Worm (Caenorhabditis elegans) whole organism, L2 larva: Measurements from ENCODE around the gene Y37E11AM.2.

Experiments used
- F13H6.1 ChIP-seq: sonication (generic microtip); optimal IDR thresholded peaks from 2 replicates; lab custom pipeline; 2016; ENCODE audit warnings: missing genetic modification characterization, missing compliant biosample characterization
- Y55F3AM.14 ChIP-seq: fragments of 200-800 bp; sonication (Bioruptor generic); optimal IDR thresholded peaks from 2 replicates; lab custom pipeline; 2018; ENCODE audit warnings: mild to moderate bottlenecking, missing genetic modification characterization, missing compliant biosample characterization
- ZK546.5 ChIP-seq: sonication (generic microtip); optimal IDR thresholded peaks from 2 replicates; lab custom pipeline; 2017; ENCODE audit warnings: missing biosample characterization, missing genetic modification characterization
- alr-1 ChIP-seq: fragments of 150-350 bp; optimal IDR thresholded peaks from 2 replicates; lab custom pipeline; 2014; ENCODE audit warnings: missing biosample characterization, missing genetic modification characterization
- aly-2 ChIP-seq: fragments of 150-350 bp; optimal IDR thresholded peaks from 2 replicates; lab custom pipeline; 2014; ENCODE audit warnings: missing biosample characterization, missing genetic modification characterization
- blmp-1 ChIP-seq: sonication (generic microtip); optimal IDR thresholded peaks from 2 replicates; lab custom pipeline; 2017; ENCODE audit warnings: missing genetic modification characterization, mild to moderate bottlenecking, missing compliant biosample characterization, antibody characterized with exemption, moderate library complexity; ENCODE audit not compliant: insufficient read depth
- ceh-16 ChIP-seq: fragments of 150-350 bp; optimal IDR thresholded peaks from 2 replicates; lab custom pipeline; 2014; ENCODE audit warnings: missing biosample characterization, missing genetic modification characterization
- ceh-82 ChIP-seq: fragments of 150-350 bp; optimal IDR thresholded peaks from 2 replicates; lab custom pipeline; 2014; ENCODE audit warnings: missing biosample characterization, missing genetic modification characterization
- dmd-4 ChIP-seq: sonication (generic microtip); optimal IDR thresholded peaks from 2 replicates; lab custom pipeline; 2017; ENCODE audit warnings: missing biosample characterization, missing genetic modification characterization
- egl-27 ChIP-seq: sonication (generic microtip); optimal IDR thresholded peaks from 3 replicates; lab custom pipeline; 2017; ENCODE audit warnings: missing biosample characterization, missing genetic modification reagents, missing genetic modification characterization
- elt-1 ChIP-seq: fragments of 150-350 bp; optimal IDR thresholded peaks from 2 replicates; lab custom pipeline; 2014; ENCODE audit warnings: missing biosample characterization, missing genetic modification characterization
- elt-3 ChIP-seq: sonication (generic microtip); optimal IDR thresholded peaks from 2 replicates; lab custom pipeline; 2017; ENCODE audit warnings: missing biosample characterization, missing genetic modification characterization
- fos-1 ChIP-seq: fragments of 150-350 bp; optimal IDR thresholded peaks from 2 replicates; lab custom pipeline; 2014; ENCODE audit warnings: missing biosample characterization, missing genetic modification characterization
- gmeb-1 ChIP-seq: fragments of 150-350 bp; optimal IDR thresholded peaks from 2 replicates; lab custom pipeline; 2014; ENCODE audit warnings: missing biosample characterization, missing genetic modification characterization
- lsy-2 ChIP-seq, 2 experiments: fragments of 150-350 bp in 1 of 2; sonication (generic microtip) in 1 of 2; optimal IDR thresholded peaks; 2 replicates each; lab custom pipeline; 2014 to 2017; ENCODE audit warnings: missing biosample characterization in 2 of 2, missing genetic modification characterization in 2 of 2
- mbf-1 ChIP-seq: sonication (generic microtip); optimal IDR thresholded peaks from 2 replicates; lab custom pipeline; 2017; ENCODE audit warnings: missing biosample characterization, missing genetic modification characterization
- mdl-1 ChIP-seq, 2 experiments: fragments of 150-350 bp in 1 of 2; sonication (generic microtip) in 1 of 2; optimal IDR thresholded peaks; 2 replicates each; lab custom pipeline; 2017; ENCODE audit warnings: missing biosample characterization in 2 of 2, missing genetic modification characterization in 2 of 2
- nhr-10 ChIP-seq: sonication (generic microtip); optimal IDR thresholded peaks from 2 replicates; lab custom pipeline; 2017; ENCODE audit warnings: missing biosample characterization, missing genetic modification characterization
- nhr-11 ChIP-seq: fragments of 150-350 bp; optimal IDR thresholded peaks from 2 replicates; lab custom pipeline; 2014; ENCODE audit warnings: missing biosample characterization, missing genetic modification characterization
- nhr-21 ChIP-seq: fragments of 150-350 bp; optimal IDR thresholded peaks from 2 replicates; lab custom pipeline; 2014; ENCODE audit warnings: missing biosample characterization, missing genetic modification characterization
- nhr-23 ChIP-seq: fragments of 150-350 bp; optimal IDR thresholded peaks from 2 replicates; lab custom pipeline; 2014; ENCODE audit warnings: missing biosample characterization, missing genetic modification reagents, missing genetic modification characterization
- nhr-25 ChIP-seq: fragments of 150-350 bp; sonication (generic microtip); optimal IDR thresholded peaks from 3 replicates; lab custom pipeline; 2014; ENCODE audit warnings: missing biosample characterization, missing genetic modification characterization
- nhr-77 ChIP-seq: fragments of 150-350 bp; optimal IDR thresholded peaks from 2 replicates; lab custom pipeline; 2014; ENCODE audit warnings: missing biosample characterization, missing genetic modification characterization
- peb-1 ChIP-seq: fragments of 150-350 bp; optimal IDR thresholded peaks from 2 replicates; lab custom pipeline; 2014; ENCODE audit warnings: missing biosample characterization, missing genetic modification characterization
- sem-4 ChIP-seq: fragments of 150-350 bp; optimal IDR thresholded peaks from 2 replicates; lab custom pipeline; 2014; ENCODE audit warnings: missing biosample characterization, missing genetic modification reagents, missing genetic modification characterization
- skn-1 ChIP-seq: sonication (generic microtip); optimal IDR thresholded peaks from 2 replicates; lab custom pipeline; 2017; ENCODE audit warnings: missing biosample characterization, missing genetic modification characterization
- sma-3 ChIP-seq: sonication (generic microtip); optimal IDR thresholded peaks from 2 replicates; lab custom pipeline; 2016; ENCODE audit warnings: missing genetic modification reagents, missing genetic modification characterization, missing compliant biosample characterization
- sma-9 ChIP-seq, 2 experiments: fragments of 150-350 bp in 1 of 2; sonication (generic microtip) in 1 of 2; optimal IDR thresholded peaks; 2 replicates each; lab custom pipeline; 2014 to 2016; ENCODE audit warnings: missing genetic modification characterization in 2 of 2, mild to moderate bottlenecking in 1 of 2, missing biosample characterization in 1 of 2, missing compliant biosample characterization in 1 of 2, missing genetic modification reagents in 1 of 2, moderate library complexity in 1 of 2
- snpc-4 ChIP-seq: fragments of 150-350 bp; optimal IDR thresholded peaks from 2 replicates; lab custom pipeline; 2014; ENCODE audit warnings: missing biosample characterization, missing genetic modification characterization
- unc-39 ChIP-seq: fragments of 150-350 bp; optimal IDR thresholded peaks from 2 replicates; lab custom pipeline; 2014; ENCODE audit warnings: missing biosample characterization, missing genetic modification characterization
- unc-55 ChIP-seq: fragments of 150-350 bp; sonication (generic microtip); optimal IDR thresholded peaks from 3 replicates; lab custom pipeline; 2014; ENCODE audit warnings: missing biosample characterization, missing genetic modification reagents, missing genetic modification characterization
- unc-62 ChIP-seq: fragments of 150-350 bp; optimal IDR thresholded peaks from 2 replicates; lab custom pipeline; 2014; ENCODE audit warnings: missing biosample characterization, missing genetic modification reagents, missing genetic modification characterization
- ztf-1 ChIP-seq: fragments of 200-800 bp; sonication (Bioruptor generic); conservative IDR thresholded peaks from 2 replicates; pipeline ENCODE4 v1.3.6; 2022; ENCODE audit warnings: missing genetic modification characterization, missing compliant biosample characterization
- ztf-11 ChIP-seq: sonication (generic microtip); optimal IDR thresholded peaks from 2 replicates; lab custom pipeline; 2017; ENCODE audit warnings: missing biosample characterization, missing genetic modification characterization
- ztf-4 ChIP-seq: fragments of 150-350 bp; optimal IDR thresholded peaks from 2 replicates; lab custom pipeline; 2014; ENCODE audit warnings: missing biosample characterization, missing genetic modification characterization

The Y37E11AM.2 gene

DNA sequence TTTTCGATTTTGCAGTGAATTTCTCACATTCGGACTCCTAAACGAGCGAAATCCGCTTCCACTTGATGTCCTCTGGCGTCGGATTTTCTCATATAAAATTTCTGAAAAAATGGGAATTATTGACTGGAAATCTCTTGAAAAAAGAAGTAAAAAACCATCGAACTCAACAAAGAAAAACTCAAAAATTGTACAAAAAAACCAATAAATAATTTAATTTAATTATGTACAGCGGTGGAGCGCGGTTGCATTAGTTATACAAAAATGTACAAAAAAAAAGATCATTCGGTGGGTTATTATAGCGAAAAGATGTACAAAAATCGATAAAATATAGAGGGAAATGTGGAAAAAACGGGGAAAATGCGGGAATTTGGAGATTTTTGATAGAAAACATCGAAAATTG lies 2.6 kb downstream of the Y37E11AM.2 start, which contains the start of gene Y37E11AM.4:
TSS of gene Y37E11AM.4 (minus strand) at position 101 of the 400 bp plus-strand sequence.
- TF ChIP-seq nhr-77 (tag; lab: Kevin White, UChicago) (no peak), ceh-16 (tag; lab: Kevin White, UChicago) (no peak), blmp-1 (tag; lab: Kevin White, UChicago) (no peak), ztf-1 (GFP tag; lab: Robert Waterston, UW) (no peak), Y55F3AM.14 (GFP tag; lab: Kevin White, UChicago) (no peak), unc-39 (tag; lab: Kevin White, UChicago) (no peak)

DNA sequence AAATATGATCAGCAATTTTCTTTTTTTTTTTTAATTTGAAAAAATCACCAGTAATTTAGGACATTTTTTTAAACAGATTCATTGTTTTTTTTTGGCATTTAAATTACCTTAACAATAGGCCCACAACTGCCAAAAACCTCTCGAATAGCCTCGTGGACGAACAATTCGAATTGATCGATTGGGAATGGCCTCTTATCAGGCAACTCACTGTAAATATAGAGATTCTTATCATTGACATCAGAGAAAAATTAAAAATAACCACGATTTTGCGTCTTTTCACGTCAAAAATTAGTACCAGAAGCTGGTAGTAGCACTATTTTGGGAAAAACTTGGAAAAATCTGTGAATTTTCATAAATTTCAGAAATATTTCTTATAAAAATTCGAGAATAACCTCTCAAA lies 3.3 kb downstream of the Y37E11AM.2 start:
- TF ChIP-seq gmeb-1 (tag; lab: Kevin White, UChicago) (no peak), nhr-11 (tag; lab: Kevin White, UChicago) (no peak), nhr-10 (no peak), lsy-2 (tag; optimal IDR thresholded peaks at IDR 0.05; lab: Kevin White, UChicago) (no peak), unc-55 (no peak), elt-3 (tag; lab: Kevin White, UChicago) (no peak), F13H6.1 (no peak), dmd-4 (tag; lab: Kevin White, UChicago) (no peak), sma-9 (GFP tag; optimal IDR thresholded peaks at IDR 0.05; lab: Kevin White, UChicago) (no peak), sma-9 (tag; optimal IDR thresholded peaks at IDR 0.05; lab: Kevin White, UChicago) (no peak), peb-1 (tag; lab: Kevin White, UChicago) (no peak), ZK546.5 (no peak), mdl-1 (tag; optimal IDR thresholded peaks at IDR 0.05; lab: Kevin White, UChicago) (no peak), skn-1 (tag; lab: Kevin White, UChicago) (no peak), sem-4 (tag; lab: Kevin White, UChicago) (no peak), mbf-1 (tag; lab: Kevin White, UChicago) (no peak), ztf-11 (tag; lab: Kevin White, UChicago) (no peak), unc-39 (tag; lab: Kevin White, UChicago) (no peak), fos-1 (tag; lab: Kevin White, UChicago) (no peak), aly-2 (tag; lab: Kevin White, UChicago) (no peak)

DNA sequence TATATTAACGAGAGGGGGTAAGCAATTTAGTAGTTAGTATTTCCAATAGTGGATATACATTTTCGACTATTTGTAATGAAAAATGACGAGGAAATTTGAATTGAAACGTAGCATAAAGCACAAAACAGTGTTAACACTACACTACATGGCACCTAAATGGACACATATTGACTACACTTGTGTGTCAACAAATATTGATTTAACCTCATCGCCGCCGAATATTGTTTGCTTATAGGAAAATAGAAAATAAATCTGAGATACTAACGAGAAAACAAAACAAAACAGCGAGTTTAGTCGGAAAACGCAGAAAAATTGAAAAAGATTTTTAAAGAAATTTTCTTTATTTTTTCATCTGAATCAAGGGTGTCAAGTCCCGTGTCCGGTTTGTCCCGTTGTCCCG lies 4.6 kb downstream of the Y37E11AM.2 start:
- TF ChIP-seq nhr-23 (tag; lab: Kevin White, UChicago), result no peak
- no peak for TF ChIP-seq ztf-1 (GFP tag; lab: Robert Waterston, UW)

ce11 chrIV:3719057-3719456 lies 6.2 kb downstream of the Y37E11AM.2 start, which contains the start of gene Y37E11AM.3:
TSS of gene Y37E11AM.3 (minus strand) at chrIV:3719157.
- TF ChIP-seq unc-62 (GFP tag; lab: Kevin White, UChicago) (no peak), elt-1 (no peak), ceh-82 (tag; lab: Kevin White, UChicago) (no peak), ceh-16 (tag; lab: Kevin White, UChicago) (no peak), nhr-23 (tag; lab: Kevin White, UChicago) (no peak), egl-27 (tag; lab: Kevin White, UChicago) (no peak), ztf-1 (GFP tag; lab: Robert Waterston, UW) (no peak), alr-1 (tag; lab: Kevin White, UChicago) (no peak), nhr-25 (tag; lab: Kevin White, UChicago) (no peak), nhr-10 (no peak), fos-1 (tag; lab: Kevin White, UChicago) (no peak)
- TF ChIP-seq, all 48 proteins: peak for 0

- TF ChIP-seq sma-3 (GFP tag; lab: Kevin White, UChicago) (no peak), ztf-4 (tag; lab: Kevin White, UChicago) (no peak), alr-1 (tag; lab: Kevin White, UChicago) (no peak), ztf-1 (GFP tag; lab: Robert Waterston, UW) (no peak), F13H6.1 (no peak), ceh-16 (tag; lab: Kevin White, UChicago) (no peak), ZK546.5 (no peak), snpc-4 (tag; lab: Kevin White, UChicago) (no peak), nhr-21 (no peak), dmd-4 (tag; lab: Kevin White, UChicago) (no peak)
Measured at ce11 chrIV:3710737-3711136, 14.5 kb downstream of the Y37E11AM.2 start.
